Fruit fly (Drosophila melanogaster) Kc167 (cell line): Measurements from ENCODE around the gene CG10089.

Source experiments
- Myc ChIP-seq: fragments of >200 bp; optimal IDR thresholded peaks from 2 replicates; lab custom pipeline; 2017; ENCODE audit warnings: missing external identifiers
- Sin3A ChIP-seq: fragments of >200 bp; optimal IDR thresholded peaks from 2 replicates; lab custom pipeline; 2018; ENCODE audit warnings: missing external identifiers
- h ChIP-seq: fragments of >200 bp; optimal IDR thresholded peaks from 3 replicates; lab custom pipeline; 2018; ENCODE audit warnings: missing external identifiers
- insv ChIP-seq: fragments of >200 bp; optimal IDR thresholded peaks from 3 replicates; lab custom pipeline; 2018; ENCODE audit warnings: missing external identifiers
- psq ChIP-seq: fragments of >200 bp; optimal IDR thresholded peaks from 2 replicates; lab custom pipeline; 2017; ENCODE audit warnings: missing external identifiers
- ttk ChIP-seq: sonication (Bioruptor generic); optimal IDR thresholded peaks from 2 replicates; lab custom pipeline; 2017; ENCODE audit warnings: missing external identifiers

CG10089 gene

dm6 chr3L:13476566-13477452 lies 2.2 kb upstream of the CG10089 start:
- TF ChIP-seq Sin3A (lab: Kevin White, UChicago) (no peak), ttk (lab: Kevin White, UChicago) (no peak), insv (no peak), Myc (lab: Kevin White, UChicago) (no peak), h (lab: Kevin White, UChicago) (no peak)

- TF ChIP-seq Myc (lab: Kevin White, UChicago) = no peak
- no peak for TF ChIP-seq insv
- TF ChIP-seq Sin3A (lab: Kevin White, UChicago) = no peak
- no peak for TF ChIP-seq psq (lab: Kevin White, UChicago)
- no peak for TF ChIP-seq ttk (lab: Kevin White, UChicago)
- TF ChIP-seq h (lab: Kevin White, UChicago) = no peak
Measured at dm6 chr3L:13476070-13476469, 1.5 kb upstream of the CG10089 start.

dm6 chr3L:13457133-13457532 lies 17.5 kb downstream of the CG10089 start, which contains the start of gene CG10116:
TSS of gene CG10116 (minus strand) at chr3L:13457238.
- TF ChIP-seq insv = no peak
- no peak for TF ChIP-seq ttk (lab: Kevin White, UChicago)
- no peak for TF ChIP-seq Sin3A (lab: Kevin White, UChicago)
- no peak for TF ChIP-seq Myc (lab: Kevin White, UChicago)
- no peak for TF ChIP-seq psq (lab: Kevin White, UChicago)
- no peak for TF ChIP-seq h (lab: Kevin White, UChicago)

- TF ChIP-seq h (lab: Kevin White, UChicago) (no peak), Myc (lab: Kevin White, UChicago) (no peak), insv (no peak), ttk (lab: Kevin White, UChicago) (no peak), psq (lab: Kevin White, UChicago) (no peak), Sin3A (lab: Kevin White, UChicago) (no peak)
Measured at dm6 chr3L:13454755-13455154, 19.8 kb downstream of the CG10089 start.

- TF ChIP-seq ttk (lab: Kevin White, UChicago) (no peak), Myc (lab: Kevin White, UChicago) (no peak), psq (lab: Kevin White, UChicago) (no peak), Sin3A (lab: Kevin White, UChicago) (no peak), h (lab: Kevin White, UChicago) (no peak), insv (no peak)
Measured at dm6 chr3L:13452281-13452680, 22.3 kb downstream of the CG10089 start.

dm6 chr3L:13451562-13451961 lies 23.0 kb downstream of the CG10089 start:
- TF ChIP-seq psq (lab: Kevin White, UChicago) (no peak), h (lab: Kevin White, UChicago) (no peak), insv (no peak), Sin3A (lab: Kevin White, UChicago) (no peak), ttk (lab: Kevin White, UChicago) (no peak), Myc (lab: Kevin White, UChicago) (no peak)

- TF ChIP-seq Myc (lab: Kevin White, UChicago) (no peak), ttk (lab: Kevin White, UChicago) (no peak), Sin3A (lab: Kevin White, UChicago) (no peak)
Measured at dm6 chr3L:13450177-13450793, 24.3 kb downstream of the CG10089 start, which contains the start of the genes JMJD7 and CG10738. TSS of gene JMJD7 (minus strand) at chr3L:13450283. TSS of gene CG10738 (plus strand) at chr3L:13450770.

- TF ChIP-seq insv = no peak
- no peak for TF ChIP-seq ttk (lab: Kevin White, UChicago)
- no peak for TF ChIP-seq Sin3A (lab: Kevin White, UChicago)
- no peak for TF ChIP-seq psq (lab: Kevin White, UChicago)
- TF ChIP-seq Myc (lab: Kevin White, UChicago) = no peak
- no peak for TF ChIP-seq h (lab: Kevin White, UChicago)
Measured at dm6 chr3L:13442400-13442799, 32.2 kb downstream of the CG10089 start, which contains the start of gene cmb. TSS of gene cmb (plus strand) at chr3L:13442594.

- TF ChIP-seq Sin3A (lab: Kevin White, UChicago) (no peak), psq (lab: Kevin White, UChicago) (no peak), Myc (lab: Kevin White, UChicago) (no peak), h (lab: Kevin White, UChicago) (no peak), insv (no peak)
Measured at dm6 chr3L:13440370-13440960, 34.1 kb downstream of the CG10089 start, which contains the start of the genes CG10140 and CG14109. TSS of gene CG10140 (minus strand) at chr3L:13440470. TSS of gene CG14109 (plus strand) at chr3L:13440910.

- TF ChIP-seq Myc (lab: Kevin White, UChicago) (no peak), Sin3A (lab: Kevin White, UChicago) (no peak), psq (lab: Kevin White, UChicago) (no peak), insv (no peak), h (lab: Kevin White, UChicago) (no peak), ttk (lab: Kevin White, UChicago) (no peak)
Measured at dm6 chr3L:13437654-13438053, 36.9 kb downstream of the CG10089 start, which contains the start of gene CG10725. TSS of gene CG10725 (plus strand) at chr3L:13437954.

- TF ChIP-seq psq (lab: Kevin White, UChicago) (no peak), insv (no peak), Sin3A (lab: Kevin White, UChicago) (no peak), h (lab: Kevin White, UChicago) (no peak), Myc (lab: Kevin White, UChicago) (no peak), ttk (lab: Kevin White, UChicago) (no peak)
Measured at dm6 chr3L:13437036-13437435, 37.6 kb downstream of the CG10089 start, which contains the start of gene CG10154. TSS of gene CG10154 (minus strand) at chr3L:13437136.
